Worm (Caenorhabditis elegans) whole organism, mixed stage, embryonic: ENCODE measurements around the gene F37C12.21.

Source experiments
- M03D4.4 ChIP-seq: sonication (generic microtip); optimal IDR thresholded peaks from 2 replicates; lab custom pipeline; 2017; ENCODE audit warnings: mild to moderate bottlenecking, missing genetic modification characterization, missing compliant biosample characterization
- bed-3 ChIP-seq: fragments of 200-800 bp; sonication (Bioruptor generic); optimal IDR thresholded peaks from 3 replicates; lab custom pipeline; 2018; ENCODE audit warnings: mild to moderate bottlenecking, missing genetic modification characterization, moderate library complexity, missing compliant biosample characterization
- blmp-1 ChIP-seq: fragments of 150-350 bp; optimal IDR thresholded peaks from 2 replicates; lab custom pipeline; 2014; ENCODE audit warnings: missing biosample characterization, missing genetic modification characterization
- ceh-39 ChIP-seq: fragments of 150-350 bp; optimal IDR thresholded peaks from 2 replicates; lab custom pipeline; 2014; ENCODE audit warnings: missing biosample characterization, missing genetic modification characterization
- ces-1 ChIP-seq: fragments of 150-350 bp; optimal IDR thresholded peaks from 2 replicates; lab custom pipeline; 2014; ENCODE audit warnings: missing biosample characterization, missing genetic modification reagents, missing genetic modification characterization
- cnd-1 ChIP-seq: fragments of 200-800 bp; sonication (Bioruptor generic); optimal IDR thresholded peaks from 2 replicates; lab custom pipeline; 2018; ENCODE audit warnings: mild to moderate bottlenecking, missing genetic modification characterization, missing compliant biosample characterization
- drap-1 ChIP-seq: fragments of 200-800 bp; sonication (Bioruptor generic); optimal IDR thresholded peaks from 3 replicates; lab custom pipeline; 2018; ENCODE audit warnings: mild to moderate bottlenecking, missing genetic modification characterization, missing compliant biosample characterization
- elt-1 ChIP-seq: sonication (generic microtip); optimal IDR thresholded peaks from 2 replicates; lab custom pipeline; 2017; ENCODE audit warnings: missing genetic modification characterization, mild to moderate bottlenecking, missing compliant biosample characterization, antibody characterized with exemption, moderate library complexity, borderline replicate concordance; ENCODE audit not compliant: insufficient read depth
- elt-3 ChIP-seq: fragments of 150-350 bp; optimal IDR thresholded peaks from 2 replicates; lab custom pipeline; 2014; ENCODE audit warnings: missing biosample characterization, missing genetic modification characterization
- flh-1 ChIP-seq: fragments of 200-800 bp; sonication (Bioruptor generic); optimal IDR thresholded peaks from 2 replicates; lab custom pipeline; 2018; ENCODE audit warnings: mild to moderate bottlenecking, missing genetic modification characterization, moderate library complexity, missing compliant biosample characterization
- ham-2 ChIP-seq: fragments of 200-800 bp; sonication (Bioruptor generic); optimal IDR thresholded peaks from 2 replicates; lab custom pipeline; 2018; ENCODE audit warnings: mild to moderate bottlenecking, missing genetic modification characterization, missing compliant biosample characterization
- lin-13 ChIP-seq: fragments of 150-350 bp; optimal IDR thresholded peaks from 2 replicates; lab custom pipeline; 2014; ENCODE audit warnings: missing biosample characterization, missing genetic modification characterization
- lin-32 ChIP-seq: fragments of 200-800 bp; sonication (Bioruptor generic); optimal IDR thresholded peaks from 2 replicates; lab custom pipeline; 2018; ENCODE audit warnings: mild to moderate bottlenecking, missing genetic modification characterization, missing compliant biosample characterization
- lsy-2 ChIP-seq: fragments of 150-350 bp; optimal IDR thresholded peaks from 2 replicates; lab custom pipeline; 2014; ENCODE audit warnings: missing biosample characterization, missing genetic modification characterization
- mep-1 ChIP-seq: fragments of 150-350 bp; optimal IDR thresholded peaks from 2 replicates; lab custom pipeline; 2017; ENCODE audit warnings: missing biosample characterization, missing genetic modification reagents, missing genetic modification characterization, inconsistent platforms
- nhr-12 ChIP-seq: fragments of 150-350 bp; optimal IDR thresholded peaks from 2 replicates; lab custom pipeline; 2014; ENCODE audit warnings: missing biosample characterization, missing genetic modification characterization
- nhr-2 ChIP-seq: fragments of 150-350 bp; optimal IDR thresholded peaks from 2 replicates; lab custom pipeline; 2014; ENCODE audit warnings: missing biosample characterization, missing genetic modification characterization
- nhr-237 ChIP-seq: fragments of 150-350 bp; optimal IDR thresholded peaks from 2 replicates; lab custom pipeline; 2014; ENCODE audit warnings: missing biosample characterization, missing genetic modification characterization
- nhr-28 ChIP-seq: fragments of 150-350 bp; optimal IDR thresholded peaks from 2 replicates; lab custom pipeline; 2014; ENCODE audit warnings: missing biosample characterization, missing genetic modification characterization
- sem-2 ChIP-seq: fragments of 200-800 bp; sonication (Bioruptor generic); optimal IDR thresholded peaks from 2 replicates; lab custom pipeline; 2018; ENCODE audit warnings: mild to moderate bottlenecking, missing genetic modification characterization, missing compliant biosample characterization
- snpc-4 ChIP-seq: fragments of 150-350 bp; optimal IDR thresholded peaks from 2 replicates; lab custom pipeline; 2014; ENCODE audit warnings: missing biosample characterization, missing genetic modification characterization
- sptf-1 ChIP-seq: sonication (generic microtip); optimal IDR thresholded peaks from 2 replicates; lab custom pipeline; 2017; ENCODE audit warnings: mild to moderate bottlenecking, missing genetic modification characterization, moderate library complexity, missing compliant biosample characterization
- tbx-8 ChIP-seq: fragments of 200-800 bp; sonication (Bioruptor generic); optimal IDR thresholded peaks from 2 replicates; lab custom pipeline; 2018; ENCODE audit warnings: mild to moderate bottlenecking, missing genetic modification characterization, moderate library complexity, missing compliant biosample characterization
- unc-120 ChIP-seq: sonication (generic microtip); optimal IDR thresholded peaks from 2 replicates; lab custom pipeline; 2017; ENCODE audit warnings: missing genetic modification characterization, missing compliant biosample characterization; ENCODE audit not compliant: poor library complexity, severe bottlenecking
- unc-39 ChIP-seq: fragments of 150-350 bp; optimal IDR thresholded peaks from 2 replicates; lab custom pipeline; 2014; ENCODE audit warnings: missing biosample characterization, missing genetic modification characterization
- unc-62 ChIP-seq: fragments of 150-350 bp; optimal IDR thresholded peaks from 2 replicates; lab custom pipeline; 2014; ENCODE audit warnings: missing biosample characterization, missing genetic modification reagents, missing genetic modification characterization
- zip-8 ChIP-seq: fragments of 150-350 bp; optimal IDR thresholded peaks from 2 replicates; lab custom pipeline; 2014; ENCODE audit warnings: missing biosample characterization, missing genetic modification characterization
- ztf-11 ChIP-seq: fragments of 150-350 bp; optimal IDR thresholded peaks from 2 replicates; lab custom pipeline; 2014; ENCODE audit warnings: missing biosample characterization, missing genetic modification characterization

Gene F37C12.21

ce11 chrIII:7223029-7223428 is 34.9 kb downstream of the F37C12.21 start, which contains the start of gene der-2:
Gene der-2 (minus strand): TSS chrIII:7223129.
- TF ChIP-seq ceh-39 (tag; lab: Kevin White, UChicago) = no peak
- TF ChIP-seq lsy-2 (tag; lab: Kevin White, UChicago) = no peak
- TF ChIP-seq snpc-4 = no peak
- TF ChIP-seq nhr-237 (tag; lab: Kevin White, UChicago) = no peak
- no peak for TF ChIP-seq nhr-2 (tag; lab: Kevin White, UChicago)
- TF ChIP-seq lin-13 (tag; lab: Kevin White, UChicago) = no peak
- no peak for TF ChIP-seq nhr-12
- no peak for TF ChIP-seq bed-3 (GFP tag; lab: Kevin White, UChicago)
- no peak for TF ChIP-seq mep-1 (tag; lab: Kevin White, UChicago)
- TF ChIP-seq unc-62 = no peak
- TF ChIP-seq ces-1 (GFP tag; lab: Kevin White, UChicago) = no peak
- no peak for TF ChIP-seq flh-1
- no peak for TF ChIP-seq lin-32
- TF ChIP-seq drap-1 (GFP tag; lab: Kevin White, UChicago) = no peak

- no peak for TF ChIP-seq nhr-12
- no peak for TF ChIP-seq mep-1 (tag; lab: Kevin White, UChicago)
- TF ChIP-seq ham-2 = no peak
- TF ChIP-seq zip-8 (tag; lab: Kevin White, UChicago) = no peak
- TF ChIP-seq drap-1 (GFP tag; lab: Kevin White, UChicago) = no peak
- no peak for TF ChIP-seq M03D4.4 (tag; lab: Kevin White, UChicago)
- no peak for TF ChIP-seq tbx-8
- no peak for TF ChIP-seq cnd-1 (tag; lab: Kevin White, UChicago)
- TF ChIP-seq elt-1 (tag; lab: Kevin White, UChicago) = no peak
- TF ChIP-seq unc-120 (tag; lab: Kevin White, UChicago) = no peak
- TF ChIP-seq unc-39 = no peak
Observed at ce11 chrIII:7226607-7227006, 38.5 kb downstream of the F37C12.21 start, which contains the start of gene hsp-75. Gene hsp-75 (minus strand): TSS chrIII:7226707.

ce11 chrIII:7229687-7230086 is 41.5 kb downstream of the F37C12.21 start, which contains the start of gene R151.8:
Gene R151.8 (minus strand): TSS chrIII:7229787.
- no peak for TF ChIP-seq ceh-39 (tag; lab: Kevin White, UChicago)
- TF ChIP-seq zip-8 (tag; lab: Kevin White, UChicago) = no peak
- TF ChIP-seq nhr-12 = no peak
- no peak for TF ChIP-seq M03D4.4 (tag; lab: Kevin White, UChicago)
- TF ChIP-seq, all 35 proteins: peak for 0

ce11 chrIII:7230841-7231240 is 42.7 kb downstream of the F37C12.21 start, which contains the start of gene R151.10:
Gene R151.10 (minus strand): TSS chrIII:7230941.
- TF ChIP-seq unc-120 (tag; lab: Kevin White, UChicago) (no peak), lin-13 (tag; lab: Kevin White, UChicago) (no peak), mep-1 (tag; lab: Kevin White, UChicago) (no peak), nhr-2 (tag; lab: Kevin White, UChicago) (no peak), cnd-1 (tag; lab: Kevin White, UChicago) (no peak), blmp-1 (tag; lab: Kevin White, UChicago) (no peak), lsy-2 (tag; lab: Kevin White, UChicago) (no peak)

ce11 chrIII:7232782-7233181 is 44.6 kb downstream of the F37C12.21 start, which contains the start of gene adr-2:
Gene adr-2 (minus strand): TSS chrIII:7232882.
- TF ChIP-seq nhr-28 = no peak
- TF ChIP-seq flh-1 = no peak
- no peak for TF ChIP-seq unc-39
- TF ChIP-seq lsy-2 (tag; lab: Kevin White, UChicago) = no peak
- TF ChIP-seq nhr-237 (tag; lab: Kevin White, UChicago) = no peak
- TF ChIP-seq elt-3 (tag; lab: Kevin White, UChicago) = no peak
- no peak for TF ChIP-seq sptf-1 (tag; lab: Kevin White, UChicago)
- no peak for TF ChIP-seq lin-32
- TF ChIP-seq M03D4.4 (tag; lab: Kevin White, UChicago) = no peak

ce11 chrIII:7234148-7234547 is 46.0 kb downstream of the F37C12.21 start, which contains the start of gene ndus-8:
Gene ndus-8 (minus strand): TSS chrIII:7234202.
- no peak for TF ChIP-seq unc-39
- TF ChIP-seq ztf-11 = no peak
- TF ChIP-seq unc-62 = no peak
- no peak for TF ChIP-seq unc-120 (tag; lab: Kevin White, UChicago)
- no peak for TF ChIP-seq M03D4.4 (tag; lab: Kevin White, UChicago)
- no peak for TF ChIP-seq nhr-28
- TF ChIP-seq nhr-12 = no peak
- no peak for TF ChIP-seq nhr-2 (tag; lab: Kevin White, UChicago)
- peak; percentile 56 for TF ChIP-seq lin-13 (tag; lab: Kevin White, UChicago)
- no peak for TF ChIP-seq elt-3 (tag; lab: Kevin White, UChicago)
- TF ChIP-seq zip-8 (tag; lab: Kevin White, UChicago) = no peak
- TF ChIP-seq ceh-39 (tag; lab: Kevin White, UChicago) = no peak
- no peak for TF ChIP-seq sem-2 (GFP tag; lab: Kevin White, UChicago)
- no peak for TF ChIP-seq ces-1 (GFP tag; lab: Kevin White, UChicago)
- TF ChIP-seq lsy-2 (tag; lab: Kevin White, UChicago) = peak; percentile 64
- TF ChIP-seq mep-1 (tag; lab: Kevin White, UChicago) = peak; percentile 48
